Worm (Caenorhabditis elegans): Measurements from ENCODE around the gene lin-37.

DNA sequence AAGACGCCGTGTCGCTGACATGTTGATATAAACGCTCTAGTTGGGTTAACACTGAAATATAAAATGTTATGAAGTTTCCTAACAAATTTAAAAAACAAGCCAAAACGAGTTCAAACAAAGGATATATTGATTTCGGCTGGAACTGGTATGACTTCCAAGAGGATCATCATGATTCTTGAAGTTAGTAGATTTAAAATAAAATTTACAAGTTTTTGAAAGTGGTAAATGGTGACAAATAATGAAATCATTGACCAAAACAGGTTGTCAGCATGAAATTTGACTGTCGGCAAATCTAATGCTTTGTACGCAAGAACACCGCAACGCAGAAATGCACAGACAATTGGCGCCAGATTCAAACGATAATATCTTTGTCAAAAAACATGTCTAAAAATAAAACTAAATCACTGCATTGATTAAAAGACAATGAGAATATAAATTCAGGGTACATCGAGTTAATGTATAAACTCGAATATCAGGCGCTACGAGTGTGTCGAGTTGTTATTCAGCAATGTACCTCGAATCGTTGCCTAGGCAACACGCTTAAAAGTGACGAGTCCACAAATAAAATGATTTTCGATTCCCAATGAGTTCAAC is 3.7 kb downstream of the lin-37 start, which contains the start of the genes ubc-18 and R01H2.8:
- TF ChIP-seq him-1 (tag; optimal IDR thresholded peaks at IDR 0.05) (no peak), dao-5 (tag; optimal IDR thresholded peaks at IDR 0.05) (no peak)
